Fruit fly (Drosophila melanogaster) whole organism, embryonic: ENCODE measurements around the gene CG11790.
A peak's percentile ranks its signal among the peaks of the same experiment; 100 is the strongest.

Experiments
- Asciz ChIP-seq: fragments of 200-800 bp; sonication (Bioruptor generic); optimal IDR thresholded peaks from 2 replicates; lab custom pipeline; 2017; ENCODE audit warnings: missing biosample characterization, mild to moderate bottlenecking, missing genetic modification characterization, missing genetic modification reagents
- CG10321 ChIP-seq: fragments of 200-800 bp; sonication (Bioruptor generic); IDR thresholded peaks from 2 replicates; pipeline ENCODE4 v1.3.6; 2022; ENCODE audit warnings: missing biosample characterization, missing genetic modification characterization
- CG10462 ChIP-seq: fragments of 200-800 bp; sonication (Bioruptor generic); optimal IDR thresholded peaks from 2 replicates; lab custom pipeline; 2016; ENCODE audit warnings: missing biosample characterization, missing genetic modification characterization
- CG11504 ChIP-seq: fragments of 200-800 bp; sonication (Bioruptor generic); optimal IDR thresholded peaks from 3 replicates; lab custom pipeline; 2019; ENCODE audit warnings: missing biosample characterization, mild to moderate bottlenecking, missing genetic modification characterization, moderate library complexity
- CG1233 ChIP-seq: fragments of 200-800 bp; sonication (Bioruptor generic); optimal IDR thresholded peaks from 4 replicates; lab custom pipeline; 2018; ENCODE audit warnings: missing biosample characterization, mild to moderate bottlenecking, missing genetic modification characterization
- CG13287 ChIP-seq: fragments of 200-800 bp; sonication (Bioruptor generic); IDR thresholded peaks from 2 replicates; pipeline ENCODE4 v1.3.6; 2022; ENCODE audit warnings: missing biosample characterization, missing genetic modification characterization; ENCODE audit not compliant: partially characterized antibody
- CG14050 ChIP-seq: fragments of 200-800 bp; sonication (Bioruptor generic); IDR thresholded peaks from 3 replicates; pipeline ENCODE4 v1.3.6; 2022; ENCODE audit warnings: missing biosample characterization, missing genetic modification characterization
- CG14710 ChIP-seq: fragments of 200-800 bp; sonication (Bioruptor generic); optimal IDR thresholded peaks from 3 replicates; lab custom pipeline; 2019; ENCODE audit warnings: missing biosample characterization, mild to moderate bottlenecking, missing genetic modification characterization, moderate library complexity
- CG16813 ChIP-seq: fragments of 200-800 bp; sonication (Bioruptor generic); IDR thresholded peaks from 3 replicates; pipeline ENCODE4 v1.3.6; 2022; ENCODE audit warnings: missing biosample characterization, missing genetic modification characterization; ENCODE audit not compliant: partially characterized antibody
- CG17385 ChIP-seq: fragments of 200-800 bp; sonication (Bioruptor generic); optimal IDR thresholded peaks from 3 replicates; lab custom pipeline; 2018; ENCODE audit warnings: missing biosample characterization, mild to moderate bottlenecking, missing genetic modification characterization
- CG17829 ChIP-seq: fragments of 200-800 bp; optimal IDR thresholded peaks from 2 replicates; lab custom pipeline; 2019; ENCODE audit warnings: missing biosample characterization, mild to moderate bottlenecking, missing genetic modification characterization, moderate library complexity
- CG1792 ChIP-seq: fragments of 200-800 bp; sonication (Bioruptor generic); optimal IDR thresholded peaks from 2 replicates; lab custom pipeline; 2016; ENCODE audit warnings: missing biosample characterization, missing genetic modification characterization
- CG32772 ChIP-seq: fragments of 200-800 bp; sonication (Bioruptor generic); IDR thresholded peaks from 2 replicates; pipeline ENCODE4 v1.3.6; 2022; ENCODE audit warnings: missing biosample characterization, missing genetic modification characterization
- CG33213 ChIP-seq: fragments of 200-800 bp; sonication (Bioruptor generic); optimal IDR thresholded peaks from 3 replicates; lab custom pipeline; 2016; ENCODE audit warnings: missing biosample characterization, missing genetic modification characterization
- CG33557 ChIP-seq: fragments of 200-800 bp; sonication (Bioruptor generic); optimal IDR thresholded peaks from 2 replicates; lab custom pipeline; 2019; ENCODE audit warnings: missing biosample characterization, mild to moderate bottlenecking, missing genetic modification characterization, moderate library complexity
- CG3995 ChIP-seq: fragments of 200-800 bp; sonication (Bioruptor generic); optimal IDR thresholded peaks from 3 replicates; lab custom pipeline; 2016; ENCODE audit warnings: missing biosample characterization, missing genetic modification characterization
- CG43689 ChIP-seq: fragments of 200-800 bp; sonication (Bioruptor generic); IDR thresholded peaks from 2 replicates; pipeline ENCODE4 v1.3.6; 2022; ENCODE audit warnings: missing biosample characterization, missing genetic modification characterization
- CG4707 ChIP-seq: fragments of 200-800 bp; sonication (Bioruptor generic); optimal IDR thresholded peaks from 2 replicates; lab custom pipeline; 2018; ENCODE audit warnings: missing biosample characterization, mild to moderate bottlenecking, missing genetic modification characterization, moderate library complexity
- CG5953 ChIP-seq: fragments of 200-800 bp; sonication (Bioruptor generic); IDR thresholded peaks from 2 replicates; pipeline ENCODE4 v1.3.6; 2022; ENCODE audit warnings: missing biosample characterization, missing genetic modification characterization
- CG6175 ChIP-seq: fragments of 200-800 bp; sonication (Bioruptor generic); IDR thresholded peaks from 3 replicates; pipeline ENCODE4 v1.3.6; 2022; ENCODE audit warnings: missing biosample characterization, missing genetic modification characterization
- CG7357 ChIP-seq: fragments of 200-800 bp; sonication (Bioruptor generic); IDR thresholded peaks from 3 replicates; pipeline ENCODE4 v1.3.6; 2022; ENCODE audit warnings: missing biosample characterization, missing genetic modification characterization
- CG9727 ChIP-seq: fragments of 200-800 bp; sonication (Bioruptor generic); optimal IDR thresholded peaks from 3 replicates; lab custom pipeline; 2017; ENCODE audit warnings: missing biosample characterization, mild to moderate bottlenecking, missing genetic modification characterization
- CoRest ChIP-seq: fragments of 200-800 bp; sonication (Bioruptor generic); optimal IDR thresholded peaks from 3 replicates; lab custom pipeline; 2018; ENCODE audit warnings: missing biosample characterization, mild to moderate bottlenecking, missing genetic modification characterization, moderate library complexity
- Dip2 ChIP-seq: fragments of 200-800 bp; sonication (Bioruptor generic); IDR thresholded peaks from 2 replicates; pipeline ENCODE4 v1.3.6; 2022; ENCODE audit warnings: missing biosample characterization, missing genetic modification characterization
- E2f2 ChIP-seq: fragments of 200-800 bp; sonication (Bioruptor generic); IDR thresholded peaks from 2 replicates; pipeline ENCODE4 v1.3.6; 2022; ENCODE audit warnings: missing biosample characterization, missing genetic modification characterization
- Fer1 ChIP-seq: fragments of 200-800 bp; sonication (Bioruptor generic); optimal IDR thresholded peaks from 2 replicates; lab custom pipeline; 2017; ENCODE audit warnings: missing biosample characterization, mild to moderate bottlenecking, missing genetic modification characterization
- HLHmδ ChIP-seq: fragments of 200-800 bp; sonication (Bioruptor generic); optimal IDR thresholded peaks from 2 replicates; lab custom pipeline; 2018; ENCODE audit warnings: missing biosample characterization, mild to moderate bottlenecking, missing genetic modification characterization, moderate library complexity
- Kr ChIP-seq: fragments of 200-800 bp; sonication (Bioruptor generic); optimal IDR thresholded peaks from 2 replicates; lab custom pipeline; 2017; ENCODE audit warnings: missing biosample characterization, mild to moderate bottlenecking, missing genetic modification characterization
- NFAT ChIP-seq: fragments of 200-800 bp; sonication (Bioruptor generic); IDR thresholded peaks from 2 replicates; pipeline ENCODE4 v1.3.6; 2022; ENCODE audit warnings: missing biosample characterization, missing genetic modification characterization
- NK7.1 ChIP-seq: fragments of 200-800 bp; sonication (Bioruptor generic); optimal IDR thresholded peaks from 3 replicates; lab custom pipeline; 2016; ENCODE audit warnings: missing biosample characterization, missing genetic modification characterization
- Opbp ChIP-seq: fragments of 200-800 bp; sonication (Bioruptor generic); IDR thresholded peaks from 3 replicates; pipeline ENCODE4 v1.3.6; 2022; ENCODE audit warnings: missing biosample characterization, missing genetic modification characterization; ENCODE audit not compliant: partially characterized antibody
- Sox100B ChIP-seq: fragments of 200-800 bp; sonication (Bioruptor generic); optimal IDR thresholded peaks from 3 replicates; lab custom pipeline; 2018; ENCODE audit warnings: missing biosample characterization, mild to moderate bottlenecking, missing genetic modification characterization
- TFAM ChIP-seq: fragments of 200-800 bp; sonication (Bioruptor generic); optimal IDR thresholded peaks from 2 replicates; lab custom pipeline; 2017; ENCODE audit warnings: missing biosample characterization, missing genetic modification characterization, inconsistent platforms
- ac ChIP-seq: fragments of 200-800 bp; sonication (Bioruptor generic); optimal IDR thresholded peaks from 3 replicates; lab custom pipeline; 2017; ENCODE audit warnings: missing biosample characterization, mild to moderate bottlenecking, missing genetic modification characterization
- al ChIP-seq: fragments of 200-800 bp; sonication (Bioruptor generic); IDR thresholded peaks from 2 replicates; pipeline ENCODE4 v1.3.6; 2022; ENCODE audit warnings: missing biosample characterization, missing genetic modification characterization
- cg ChIP-seq: fragments of 200-800 bp; sonication (Bioruptor generic); optimal IDR thresholded peaks from 3 replicates; lab custom pipeline; 2019; ENCODE audit warnings: missing biosample characterization, mild to moderate bottlenecking, missing genetic modification characterization, moderate library complexity
- chm ChIP-seq: fragments of 200-800 bp; sonication (Bioruptor generic); IDR thresholded peaks from 2 replicates; pipeline ENCODE4 v1.3.6; 2022; ENCODE audit warnings: missing biosample characterization, missing genetic modification characterization
- danr ChIP-seq: fragments of 200-800 bp; sonication (Bioruptor generic); IDR thresholded peaks from 2 replicates; pipeline ENCODE4 v1.3.6; 2022; ENCODE audit warnings: missing biosample characterization, missing genetic modification characterization
- dimm ChIP-seq: fragments of 200-800 bp; sonication (Bioruptor generic); IDR thresholded peaks from 2 replicates; pipeline ENCODE4 v1.3.6; 2022; ENCODE audit warnings: missing biosample characterization, missing genetic modification characterization
- emc ChIP-seq: fragments of 200-800 bp; sonication (Bioruptor generic); optimal IDR thresholded peaks from 2 replicates; lab custom pipeline; 2016; ENCODE audit warnings: missing biosample characterization, missing genetic modification characterization
- eve ChIP-seq, 2 experiments: fragments of >200 bp; optimal IDR thresholded peaks; 2 replicates each; lab custom pipeline; 2017; ENCODE audit warnings: missing biosample characterization in 2 of 2, missing genetic modification characterization in 2 of 2
- ftz-f1 ChIP-seq: fragments of 200-800 bp; sonication (Bioruptor generic); optimal IDR thresholded peaks from 2 replicates; lab custom pipeline; 2016; ENCODE audit warnings: missing biosample characterization, missing genetic modification characterization
- her ChIP-seq: fragments of 200-800 bp; sonication (Bioruptor generic); optimal IDR thresholded peaks from 2 replicates; lab custom pipeline; 2016; ENCODE audit warnings: missing biosample characterization, missing genetic modification characterization
- hth ChIP-seq: fragments of >200 bp; optimal IDR thresholded peaks from 2 replicates; lab custom pipeline; 2017; ENCODE audit warnings: inconsistent platforms
- inv ChIP-seq: fragments of 200-800 bp; sonication (Bioruptor generic); IDR thresholded peaks from 2 replicates; pipeline ENCODE4 v1.3.6; 2022; ENCODE audit warnings: missing biosample characterization, missing genetic modification characterization; ENCODE audit not compliant: partially characterized antibody
- kah ChIP-seq: fragments of 200-800 bp; sonication (Bioruptor generic); optimal IDR thresholded peaks from 2 replicates; lab custom pipeline; 2018; ENCODE audit warnings: missing biosample characterization, mild to moderate bottlenecking, missing genetic modification characterization
- onecut ChIP-seq: fragments of 200-800 bp; sonication (Bioruptor generic); IDR thresholded peaks from 2 replicates; pipeline ENCODE4 v1.3.6; 2022; ENCODE audit warnings: missing biosample characterization, missing genetic modification characterization
- slp2 ChIP-seq: fragments of 200-800 bp; sonication (Bioruptor generic); optimal IDR thresholded peaks from 2 replicates; lab custom pipeline; 2016; ENCODE audit warnings: missing biosample characterization, missing genetic modification characterization
- stc ChIP-seq: fragments of 200-800 bp; sonication (Bioruptor generic); IDR thresholded peaks from 2 replicates; pipeline ENCODE4 v1.3.6; 2022; ENCODE audit warnings: missing biosample characterization, missing genetic modification characterization
- tgo ChIP-seq: fragments of 200-800 bp; sonication (Bioruptor generic); IDR thresholded peaks from 3 replicates; pipeline ENCODE4 v1.3.6; 2022; ENCODE audit warnings: missing biosample characterization, missing genetic modification characterization
- tin ChIP-seq: fragments of 200-800 bp; sonication (Bioruptor generic); optimal IDR thresholded peaks from 3 replicates; lab custom pipeline; 2016; ENCODE audit warnings: missing biosample characterization, missing genetic modification characterization
- tio ChIP-seq: fragments of 200-800 bp; sonication (Bioruptor generic); optimal IDR thresholded peaks from 2 replicates; lab custom pipeline; 2017; ENCODE audit warnings: missing biosample characterization, missing genetic modification characterization, inconsistent platforms
- toy ChIP-seq: fragments of 200-800 bp; sonication (Bioruptor generic); IDR thresholded peaks from 2 replicates; pipeline ENCODE4 v1.3.6; 2022; ENCODE audit warnings: missing biosample characterization, missing genetic modification characterization

Gene CG11790

DNA sequence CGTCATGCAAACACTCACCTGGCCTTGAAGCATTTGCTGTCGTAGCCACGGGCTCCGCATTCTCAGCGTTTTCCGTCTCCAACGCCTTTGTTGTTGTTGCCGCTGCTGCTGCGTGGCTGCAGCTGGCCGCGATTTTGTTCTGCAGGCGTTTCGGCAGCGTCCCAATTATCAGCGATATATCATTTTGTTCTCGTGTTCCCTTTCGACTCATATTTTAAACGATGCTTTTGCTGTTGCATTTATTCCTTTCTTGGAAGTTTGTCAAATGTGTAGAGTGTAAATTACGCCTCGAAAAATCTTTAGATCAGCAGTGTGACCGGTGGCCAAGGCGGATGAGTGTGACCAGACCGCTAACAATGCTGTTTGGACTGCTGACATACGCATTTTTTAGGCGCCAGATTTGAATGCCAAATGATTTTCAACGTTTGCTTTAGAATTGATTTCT lies 14.3 kb upstream of the CG11790 start, which contains the start of gene Smg6 (continued):
- TF ChIP-seq CG17385 (GFP tag; lab: Kevin White, UChicago) (no peak), stc (GFP tag; lab: Robert Waterston, UW) (no peak), CG32772 (no peak), Kr (GFP tag; lab: Kevin White, UChicago) (no peak), toy (no peak), NK7.1 (no peak), Sox100B (GFP tag; lab: Kevin White, UChicago) (no peak), CG10462 (GFP tag; lab: Kevin White, UChicago) (no peak), Asciz (no peak), danr (no peak), kah (GFP tag; lab: Kevin White, UChicago) (no peak), TFAM (no peak), ac (no peak), CG1792 (GFP tag; lab: Kevin White, UChicago) (no peak), CG5953 (no peak), CG1233 (no peak), al (GFP tag; lab: Robert Waterston, UW) (no peak), CoRest (tag; lab: Kevin White, UChicago) (no peak), Dip2 (GFP tag; lab: Robert Waterston, UW) (no peak), tgo (GFP tag; lab: Robert Waterston, UW) (no peak), her (GFP tag; lab: Kevin White, UChicago) (no peak), Opbp (GFP tag; lab: Robert Waterston, UW) (no peak), CG43689 (GFP tag; lab: Robert Waterston, UW) (no peak), ftz-f1 (GFP tag; lab: Kevin White, UChicago) (peak; percentile 94), tio (GFP tag; lab: Kevin White, UChicago) (no peak), CG14710 (tag; lab: Kevin White, UChicago) (peak; percentile 49), NFAT (GFP tag; lab: Robert Waterston, UW) (no peak), CG13287 (peak; percentile 52), CG17829 (tag; lab: Kevin White, UChicago) (peak; percentile 19), eve (GFP tag; optimal IDR thresholded peaks at IDR 0.05; lab: Kevin White, UChicago) (no peak), CG16813 (GFP tag; lab: Robert Waterston, UW) (no peak), Fer1 (peak; percentile 46), CG11504 (tag; lab: Kevin White, UChicago) (no peak), CG33557 (GFP tag; lab: Kevin White, UChicago) (no peak), CG10321 (no peak), HLHmδ (GFP tag; lab: Kevin White, UChicago) (no peak), CG4707 (GFP tag; lab: Kevin White, UChicago) (no peak), chm (GFP tag; lab: Robert Waterston, UW) (0 out of 2 replicates have a peak, but pooled peaks have one; percentile 10), E2f2 (peak; percentile 96), slp2 (GFP tag; lab: Kevin White, UChicago) (no peak), inv (GFP tag; lab: Robert Waterston, UW) (no peak), CG3995 (no peak), CG9727 (GFP tag; lab: Kevin White, UChicago) (no peak), hth (no peak), emc (GFP tag; lab: Kevin White, UChicago) (no peak), CG7357 (no peak), tin (GFP tag; lab: Kevin White, UChicago) (no peak), CG14050 (no peak), dimm (GFP tag; lab: Robert Waterston, UW) (no peak), onecut (GFP tag; lab: Robert Waterston, UW) (no peak), CG33213 (GFP tag; lab: Kevin White, UChicago) (no peak), CG6175 (GFP tag; lab: Robert Waterston, UW) (no peak), cg (GFP tag; lab: Kevin White, UChicago) (no peak)
